Worm (Caenorhabditis elegans) whole organism, mixed stage, embryonic: Measurements from ENCODE around the gene col-118.

Experiments
- blmp-1 ChIP-seq: fragments of 150-350 bp; optimal IDR thresholded peaks from 2 replicates; lab custom pipeline; 2014; ENCODE audit warnings: missing biosample characterization, missing genetic modification characterization
- ceh-39 ChIP-seq: fragments of 150-350 bp; optimal IDR thresholded peaks from 2 replicates; lab custom pipeline; 2014; ENCODE audit warnings: missing biosample characterization, missing genetic modification characterization
- elt-1 ChIP-seq: sonication (generic microtip); optimal IDR thresholded peaks from 2 replicates; lab custom pipeline; 2017; ENCODE audit warnings: missing genetic modification characterization, mild to moderate bottlenecking, missing compliant biosample characterization, antibody characterized with exemption, moderate library complexity, borderline replicate concordance; ENCODE audit not compliant: insufficient read depth
- lin-13 ChIP-seq: fragments of 150-350 bp; optimal IDR thresholded peaks from 2 replicates; lab custom pipeline; 2014; ENCODE audit warnings: missing biosample characterization, missing genetic modification characterization
- lin-32 ChIP-seq: fragments of 200-800 bp; sonication (Bioruptor generic); optimal IDR thresholded peaks from 2 replicates; lab custom pipeline; 2018; ENCODE audit warnings: mild to moderate bottlenecking, missing genetic modification characterization, missing compliant biosample characterization
- nhr-237 ChIP-seq: fragments of 150-350 bp; optimal IDR thresholded peaks from 2 replicates; lab custom pipeline; 2014; ENCODE audit warnings: missing biosample characterization, missing genetic modification characterization
- nhr-28 ChIP-seq: fragments of 150-350 bp; optimal IDR thresholded peaks from 2 replicates; lab custom pipeline; 2014; ENCODE audit warnings: missing biosample characterization, missing genetic modification characterization
- pha-4 ChIP-seq: fragments of 150-350 bp; optimal IDR thresholded peaks from 2 replicates; lab custom pipeline; 2018; ENCODE audit warnings: missing biosample characterization, missing genetic modification reagents, missing genetic modification characterization
- snpc-4 ChIP-seq: fragments of 150-350 bp; optimal IDR thresholded peaks from 2 replicates; lab custom pipeline; 2014; ENCODE audit warnings: missing biosample characterization, missing genetic modification characterization
- zip-8 ChIP-seq: fragments of 150-350 bp; optimal IDR thresholded peaks from 2 replicates; lab custom pipeline; 2014; ENCODE audit warnings: missing biosample characterization, missing genetic modification characterization
- ztf-11 ChIP-seq: fragments of 150-350 bp; optimal IDR thresholded peaks from 2 replicates; lab custom pipeline; 2014; ENCODE audit warnings: missing biosample characterization, missing genetic modification characterization

- no peak for TF ChIP-seq nhr-28 (tag; lab: Kevin White, UChicago)
- TF ChIP-seq lin-32, result no peak
- TF ChIP-seq nhr-237 (tag; lab: Kevin White, UChicago), result no peak
- TF ChIP-seq elt-1 (tag; lab: Kevin White, UChicago), result no peak
- TF ChIP-seq blmp-1 (tag; lab: Kevin White, UChicago), result no peak
- no peak for TF ChIP-seq ceh-39 (tag; lab: Kevin White, UChicago)
- no peak for TF ChIP-seq snpc-4 (tag; lab: Kevin White, UChicago)
- no peak for TF ChIP-seq pha-4 (tag; lab: Kevin White, UChicago)
- no peak for TF ChIP-seq ztf-11
- no peak for TF ChIP-seq lin-13 (tag; lab: Kevin White, UChicago)
- no peak for TF ChIP-seq zip-8
These were observed 44.5 kb downstream of the col-118 start, which contains the start of gene C27B7.2 for ce11 chrIV:8892558-8892957.
